Fruit fly (Drosophila melanogaster) whole organism, embryonic: ENCODE data around the gene TTLL6B.
A peak's percentile ranks its signal among the peaks of the same experiment; 100 is the strongest.

Source experiments
- Asciz ChIP-seq: fragments of 200-800 bp; sonication (Bioruptor generic); optimal IDR thresholded peaks from 2 replicates; lab custom pipeline; 2017; ENCODE audit warnings: missing biosample characterization, mild to moderate bottlenecking, missing genetic modification characterization, missing genetic modification reagents
- Awh ChIP-seq: fragments of 200-800 bp; sonication (Bioruptor generic); IDR thresholded peaks from 2 replicates; pipeline ENCODE4, ENCODE4 v1.3.6; 2022; ENCODE audit warnings: missing biosample characterization, missing genetic modification characterization
- Blimp-1 ChIP-seq: fragments of 200-800 bp; sonication (Bioruptor generic); optimal IDR thresholded peaks from 3 replicates; lab custom pipeline; 2018; ENCODE audit warnings: missing biosample characterization, missing genetic modification characterization, mild to moderate bottlenecking, moderate library complexity, missing genetic modification reagents
- CG1024 ChIP-seq: fragments of 200-800 bp; sonication (Bioruptor generic); IDR thresholded peaks from 2 replicates; pipeline ENCODE4 v1.3.6; 2022; ENCODE audit warnings: missing biosample characterization, missing genetic modification characterization
- CG10267 ChIP-seq: fragments of 200-800 bp; sonication (Bioruptor generic); optimal IDR thresholded peaks from 2 replicates; lab custom pipeline; 2018; ENCODE audit warnings: missing biosample characterization, mild to moderate bottlenecking, missing genetic modification characterization, moderate library complexity
- CG12391 ChIP-seq: fragments of 200-800 bp; sonication (Bioruptor generic); optimal IDR thresholded peaks from 3 replicates; lab custom pipeline; 2018; ENCODE audit warnings: missing biosample characterization, mild to moderate bottlenecking, missing genetic modification characterization, moderate library complexity
- CG14710 ChIP-seq: fragments of 200-800 bp; sonication (Bioruptor generic); optimal IDR thresholded peaks from 3 replicates; lab custom pipeline; 2019; ENCODE audit warnings: missing biosample characterization, mild to moderate bottlenecking, missing genetic modification characterization, moderate library complexity
- CG16813 ChIP-seq: fragments of 200-800 bp; sonication (Bioruptor generic); IDR thresholded peaks from 3 replicates; pipeline ENCODE4 v1.3.6; 2022; ENCODE audit warnings: missing biosample characterization, missing genetic modification characterization; ENCODE audit not compliant: partially characterized antibody
- CG18619 ChIP-seq: fragments of 200-800 bp; sonication (Bioruptor generic); optimal IDR thresholded peaks from 3 replicates; lab custom pipeline; 2017; ENCODE audit warnings: missing biosample characterization, mild to moderate bottlenecking, missing genetic modification characterization
- CG2712 ChIP-seq: fragments of 200-800 bp; optimal IDR thresholded peaks from 3 replicates; lab custom pipeline; 2019; ENCODE audit warnings: missing biosample characterization, mild to moderate bottlenecking, missing genetic modification characterization, moderate library complexity
- CG32772 ChIP-seq: fragments of 200-800 bp; sonication (Bioruptor generic); IDR thresholded peaks from 2 replicates; pipeline ENCODE4 v1.3.6; 2022; ENCODE audit warnings: missing biosample characterization, missing genetic modification characterization
- CG33213 ChIP-seq: fragments of 200-800 bp; sonication (Bioruptor generic); optimal IDR thresholded peaks from 3 replicates; lab custom pipeline; 2016; ENCODE audit warnings: missing biosample characterization, missing genetic modification characterization
- CG6272 ChIP-seq: fragments of 200-800 bp; sonication (Bioruptor generic); IDR thresholded peaks from 2 replicates; pipeline ENCODE4 v1.3.6; 2022; ENCODE audit warnings: missing biosample characterization, missing genetic modification characterization
- CG7357 ChIP-seq: fragments of 200-800 bp; sonication (Bioruptor generic); IDR thresholded peaks from 3 replicates; pipeline ENCODE4 v1.3.6; 2022; ENCODE audit warnings: missing biosample characterization, missing genetic modification characterization
- CG7839 ChIP-seq: fragments of 200-800 bp; sonication (Bioruptor generic); optimal IDR thresholded peaks from 3 replicates; lab custom pipeline; 2018; ENCODE audit warnings: missing biosample characterization, mild to moderate bottlenecking, missing genetic modification characterization, moderate library complexity
- Camta ChIP-seq: fragments of 200-800 bp; sonication (Bioruptor generic); optimal IDR thresholded peaks from 2 replicates; lab custom pipeline; 2016; ENCODE audit warnings: missing biosample characterization, missing genetic modification characterization
- Dip2 ChIP-seq: fragments of 200-800 bp; sonication (Bioruptor generic); IDR thresholded peaks from 2 replicates; pipeline ENCODE4 v1.3.6; 2022; ENCODE audit warnings: missing biosample characterization, missing genetic modification characterization
- Dp ChIP-seq: fragments of 200-800 bp; sonication (Bioruptor generic); optimal IDR thresholded peaks from 2 replicates; lab custom pipeline; 2018; ENCODE audit warnings: missing biosample characterization, mild to moderate bottlenecking, missing genetic modification characterization, moderate library complexity
- E2f2 ChIP-seq: fragments of 200-800 bp; sonication (Bioruptor generic); IDR thresholded peaks from 2 replicates; pipeline ENCODE4 v1.3.6; 2022; ENCODE audit warnings: missing biosample characterization, missing genetic modification characterization
- Gug ChIP-seq: fragments of 200-800 bp; sonication (Bioruptor generic); IDR thresholded peaks from 4 replicates; pipeline ENCODE4 v1.3.6; 2022; ENCODE audit warnings: missing biosample characterization, missing genetic modification characterization
- Hr3 ChIP-seq: fragments of 200-800 bp; sonication (Bioruptor generic); optimal IDR thresholded peaks from 3 replicates; lab custom pipeline; 2016; ENCODE audit warnings: missing biosample characterization, missing genetic modification characterization
- MESR4 ChIP-seq: fragments of 200-800 bp; sonication (Bioruptor generic); optimal IDR thresholded peaks from 2 replicates; lab custom pipeline; 2018; ENCODE audit warnings: missing biosample characterization, mild to moderate bottlenecking, missing genetic modification characterization, moderate library complexity
- Med ChIP-seq: fragments of 200-800 bp; sonication (Bioruptor generic); peaks from one replicate; lab custom pipeline; 2016; ENCODE audit warnings: missing biosample characterization, missing genetic modification characterization, mild to moderate bottlenecking, inconsistent platforms, moderate library complexity
- NfI ChIP-seq: fragments of 200-800 bp; sonication (Bioruptor generic); optimal IDR thresholded peaks from 3 replicates; lab custom pipeline; 2018; ENCODE audit warnings: missing biosample characterization, mild to moderate bottlenecking, missing genetic modification characterization, moderate library complexity
- Oli ChIP-seq: fragments of 200-800 bp; sonication (Bioruptor generic); optimal IDR thresholded peaks from 2 replicates; lab custom pipeline; 2018; ENCODE audit warnings: missing biosample characterization, mild to moderate bottlenecking, missing genetic modification characterization, moderate library complexity
- Ptx1 ChIP-seq: fragments of 200-800 bp; sonication (Bioruptor generic); IDR thresholded peaks from 2 replicates; pipeline ENCODE4 v1.3.6; 2022; ENCODE audit warnings: missing biosample characterization, missing genetic modification characterization
- TFAM ChIP-seq: fragments of 200-800 bp; sonication (Bioruptor generic); optimal IDR thresholded peaks from 2 replicates; lab custom pipeline; 2017; ENCODE audit warnings: missing biosample characterization, missing genetic modification characterization, inconsistent platforms
- YL-1 ChIP-seq: fragments of 200-800 bp; sonication (Bioruptor generic); optimal IDR thresholded peaks from 3 replicates; lab custom pipeline; 2017; ENCODE audit warnings: missing biosample characterization, mild to moderate bottlenecking, missing genetic modification characterization
- abd-A ChIP-seq: fragments of 200-800 bp; sonication (Bioruptor generic); optimal IDR thresholded peaks from 3 replicates; lab custom pipeline; 2019; ENCODE audit warnings: missing biosample characterization, mild to moderate bottlenecking, missing genetic modification characterization, moderate library complexity
- ac ChIP-seq: fragments of 200-800 bp; sonication (Bioruptor generic); optimal IDR thresholded peaks from 3 replicates; lab custom pipeline; 2017; ENCODE audit warnings: missing biosample characterization, mild to moderate bottlenecking, missing genetic modification characterization
- bbx ChIP-seq: fragments of 200-800 bp; sonication (Bioruptor generic); IDR thresholded peaks from 2 replicates; pipeline ENCODE4 v1.3.6; 2022; ENCODE audit warnings: missing biosample characterization, missing genetic modification characterization; ENCODE audit not compliant: partially characterized antibody
- bsh ChIP-seq, 2 experiments: fragments of 200-800 bp; sonication (Bioruptor generic); optimal IDR thresholded peaks; 2 replicates each; lab custom pipeline; 2017 to 2018; ENCODE audit warnings: mild to moderate bottlenecking in 2 of 2, missing biosample characterization in 2 of 2, missing genetic modification characterization in 2 of 2, moderate library complexity in 1 of 2
- ci ChIP-seq: fragments of 200-800 bp; sonication (Bioruptor generic); IDR thresholded peaks from 3 replicates; pipeline ENCODE4 v1.3.6; 2022; ENCODE audit warnings: missing biosample characterization, missing genetic modification characterization
- dmrt99B ChIP-seq: fragments of 200-800 bp; sonication (Bioruptor generic); optimal IDR thresholded peaks from 2 replicates; lab custom pipeline; 2018; ENCODE audit warnings: missing biosample characterization, mild to moderate bottlenecking, missing genetic modification characterization, moderate library complexity
- ems ChIP-seq: fragments of 200-800 bp; sonication (Bioruptor generic); optimal IDR thresholded peaks from 3 replicates; lab custom pipeline; 2016; ENCODE audit warnings: missing biosample characterization, missing genetic modification characterization
- gsb-n ChIP-seq: fragments of 200-800 bp; sonication (Bioruptor generic); optimal IDR thresholded peaks from 3 replicates; lab custom pipeline; 2018; ENCODE audit warnings: missing biosample characterization, mild to moderate bottlenecking, missing genetic modification characterization
- hth ChIP-seq: fragments of >200 bp; optimal IDR thresholded peaks from 2 replicates; lab custom pipeline; 2017; ENCODE audit warnings: inconsistent platforms
- kni ChIP-seq: fragments of 200-800 bp; sonication (Bioruptor generic); optimal IDR thresholded peaks from 3 replicates; lab custom pipeline; 2017; ENCODE audit warnings: mild to moderate bottlenecking, missing biosample characterization, missing genetic modification reagents, missing genetic modification characterization
- lbe ChIP-seq: fragments of 200-800 bp; sonication (Bioruptor generic); optimal IDR thresholded peaks from 2 replicates; lab custom pipeline; 2016; ENCODE audit warnings: missing biosample characterization, mild to moderate bottlenecking, missing genetic modification characterization
- nmo ChIP-seq: fragments of 200-800 bp; sonication (Bioruptor generic); optimal IDR thresholded peaks from 2 replicates; lab custom pipeline; 2018; ENCODE audit warnings: missing biosample characterization, mild to moderate bottlenecking, missing genetic modification characterization, moderate library complexity
- pros ChIP-seq: fragments of 200-800 bp; sonication (Bioruptor generic); optimal IDR thresholded peaks from 3 replicates; lab custom pipeline; 2019; ENCODE audit warnings: missing biosample characterization, mild to moderate bottlenecking, missing genetic modification characterization, moderate library complexity
- run ChIP-seq: fragments of 200-800 bp; sonication (Bioruptor generic); optimal IDR thresholded peaks from 3 replicates; lab custom pipeline; 2018; ENCODE audit warnings: missing biosample characterization, mild to moderate bottlenecking, missing genetic modification characterization
- salm ChIP-seq: fragments of 200-800 bp; sonication (Bioruptor generic); optimal IDR thresholded peaks from 2 replicates; lab custom pipeline; 2018; ENCODE audit warnings: missing biosample characterization, mild to moderate bottlenecking, missing genetic modification characterization
- scrt ChIP-seq: fragments of 200-800 bp; sonication (Bioruptor generic); optimal IDR thresholded peaks from 2 replicates; lab custom pipeline; 2018; ENCODE audit warnings: missing biosample characterization, mild to moderate bottlenecking, missing genetic modification characterization, moderate library complexity
- trem ChIP-seq: fragments of 200-800 bp; optimal IDR thresholded peaks from 3 replicates; lab custom pipeline; 2019; ENCODE audit warnings: missing biosample characterization, mild to moderate bottlenecking, missing genetic modification characterization, moderate library complexity
- zen ChIP-seq: fragments of 200-800 bp; sonication (Bioruptor generic); optimal IDR thresholded peaks from 3 replicates; lab custom pipeline; 2018; ENCODE audit warnings: missing biosample characterization, mild to moderate bottlenecking, missing genetic modification characterization, moderate library complexity
- zfh2 ChIP-seq: fragments of 200-800 bp; sonication (Bioruptor generic); optimal IDR thresholded peaks from 2 replicates; lab custom pipeline; 2016; ENCODE audit warnings: missing biosample characterization, missing genetic modification characterization

TTLL6B gene

dm6 chr3R:27204694-27205414, 46.0 kb downstream of the TTLL6B start (continued):
- TF ChIP-seq Blimp-1 (GFP tag; lab: Kevin White, UChicago), result peak; percentile 43
- no peak for TF ChIP-seq CG33213
- peak; percentile 14 for TF ChIP-seq CG12391 (tag; lab: Kevin White, UChicago)
- TF ChIP-seq CG2712 (tag; lab: Kevin White, UChicago), result peak; percentile 66
- no peak for TF ChIP-seq Dp (GFP tag; lab: Kevin White, UChicago)
- 0 out of 2 replicates have a peak, but pooled peaks have one; percentile 11 for TF ChIP-seq CG32772 (GFP tag; lab: Robert Waterston, UW)
- no peak for TF ChIP-seq CG18619 (GFP tag; lab: Kevin White, UChicago)
- peak; percentile 29 for TF ChIP-seq nmo (GFP tag; lab: Kevin White, UChicago)
- TF ChIP-seq Ptx1 (GFP tag; lab: Robert Waterston, UW), result 0 out of 2 replicates have a peak, but pooled peaks have one; percentile 13
- TF ChIP-seq scrt, result peak; percentile 10
- 0 out of 2 replicates have a peak, but pooled peaks have one; percentile 9 for TF ChIP-seq E2f2 (GFP tag; lab: Robert Waterston, UW)
- TF ChIP-seq CG14710 (tag; lab: Kevin White, UChicago), result peak; percentile 50
- peak; percentile 28 for TF ChIP-seq gsb-n
- no peak for TF ChIP-seq run
- peak; percentile 31 for TF ChIP-seq trem (tag; lab: Kevin White, UChicago)
- peak; percentile 19 for TF ChIP-seq CG7839 (tag; lab: Kevin White, UChicago)
- TF ChIP-seq CG7357, result 0 out of 3 replicates have a peak, but pooled peaks have one; percentile 27
- TF ChIP-seq CG6272, result no peak
- no peak for TF ChIP-seq CG1024

dm6 chr3R:27203856-27204255, 47.0 kb downstream of the TTLL6B start:
- TF ChIP-seq abd-A (tag; lab: Kevin White, UChicago) (no peak), zen (tag; lab: Kevin White, UChicago) (no peak), Awh (GFP tag; lab: Robert Waterston, UW) (no peak), ems (no peak), Oli (tag; lab: Kevin White, UChicago) (no peak), NfI (GFP tag; lab: Kevin White, UChicago) (no peak), CG16813 (no peak), Asciz (no peak), CG10267 (tag; lab: Kevin White, UChicago) (no peak), salm (tag; lab: Kevin White, UChicago) (no peak), dmrt99B (tag; lab: Kevin White, UChicago) (no peak), hth (lab: Kevin White, UChicago) (no peak), MESR4 (no peak)

- TF ChIP-seq zfh2 (GFP tag; lab: Kevin White, UChicago) (no peak), YL-1 (GFP tag; lab: Kevin White, UChicago) (no peak), pros (GFP tag; lab: Kevin White, UChicago) (no peak), Gug (GFP tag; lab: Robert Waterston, UW) (no peak), ac (GFP tag; lab: Kevin White, UChicago) (no peak), Asciz (peak; percentile 16), Camta (no peak), gsb-n (no peak), CG2712 (tag; lab: Kevin White, UChicago) (no peak), TFAM (GFP tag; lab: Kevin White, UChicago) (no peak), kni (GFP tag; lab: Kevin White, UChicago) (peak; percentile 15), Hr3 (GFP tag; lab: Kevin White, UChicago) (no peak), ci (GFP tag; lab: Robert Waterston, UW) (0 out of 3 replicates have a peak, but pooled peaks have one; percentile 8), Dip2 (GFP tag; lab: Robert Waterston, UW) (no peak), bbx (GFP tag; lab: Robert Waterston, UW) (no peak), lbe (GFP tag; lab: Kevin White, UChicago) (no peak), Med (peak; percentile 58), bsh (GFP tag; optimal IDR thresholded peaks at IDR 0.05; lab: Kevin White, UChicago) (peak in 1 of 2 experiments; percentile 12), run (no peak)
These were observed 48.5 kb downstream of the TTLL6B start for dm6 chr3R:27202330-27202729.
